Worm (Caenorhabditis elegans) whole organism, early embryonic: ENCODE data around the gene K08F4.5.

ENCODE experiments used
- B0310.2 ChIP-seq: sonication (generic microtip); optimal IDR thresholded peaks from 2 replicates; lab custom pipeline; 2016; ENCODE audit warnings: mild to moderate bottlenecking, missing genetic modification characterization, missing compliant biosample characterization
- F13C5.2 ChIP-seq: sonication (generic microtip); optimal IDR thresholded peaks from 2 replicates; lab custom pipeline; 2017; ENCODE audit warnings: mild to moderate bottlenecking, missing genetic modification characterization, inconsistent platforms, missing compliant biosample characterization
- aly-1 ChIP-seq: sonication (generic microtip); optimal IDR thresholded peaks from 2 replicates; lab custom pipeline; 2016; ENCODE audit warnings: missing genetic modification characterization, missing compliant biosample characterization
- ama-1 ChIP-seq: fragments of 150-350 bp; optimal IDR thresholded peaks from 2 replicates; lab custom pipeline; 2014
- ceh-13 ChIP-seq: fragments of 200-800 bp; sonication (Bioruptor generic); optimal IDR thresholded peaks from 2 replicates; lab custom pipeline; 2018; ENCODE audit warnings: mild to moderate bottlenecking, missing genetic modification characterization, missing compliant biosample characterization
- ceh-36 ChIP-seq: sonication (generic microtip); optimal IDR thresholded peaks from 2 replicates; lab custom pipeline; 2016; ENCODE audit warnings: missing genetic modification characterization, inconsistent platforms, missing compliant biosample characterization
- ets-7 ChIP-seq: sonication (generic microtip); optimal IDR thresholded peaks from 2 replicates; lab custom pipeline; 2016; ENCODE audit warnings: missing genotype, missing genetic modification characterization, missing compliant biosample characterization
- flt-1 ChIP-seq: fragments of 200-800 bp; sonication (Bioruptor generic); IDR thresholded peaks from 2 replicates; pipeline ENCODE4 v1.3.6; 2022; ENCODE audit warnings: missing genetic modification characterization, missing compliant biosample characterization
- hmbx-1 ChIP-seq: sonication (generic microtip); optimal IDR thresholded peaks from 2 replicates; lab custom pipeline; 2016; ENCODE audit warnings: mild to moderate bottlenecking, missing genetic modification characterization, missing compliant biosample characterization
- hmg-4 ChIP-seq: fragments of 200-800 bp; sonication (Bioruptor generic); optimal IDR thresholded peaks from 2 replicates; lab custom pipeline; 2018; ENCODE audit warnings: mild to moderate bottlenecking, missing genetic modification characterization, missing compliant biosample characterization
- hnd-1 ChIP-seq: sonication (generic microtip); optimal IDR thresholded peaks from 2 replicates; lab custom pipeline; 2016; ENCODE audit warnings: missing genetic modification characterization, missing compliant biosample characterization
- pes-1 ChIP-seq: fragments of 200-800 bp; sonication (Bioruptor generic); IDR thresholded peaks from 2 replicates; pipeline ENCODE4 v1.3.6; 2022; ENCODE audit warnings: missing genetic modification reagents, missing genetic modification characterization, missing compliant biosample characterization
- scrt-1 ChIP-seq: fragments of 200-800 bp; sonication (Bioruptor generic); IDR thresholded peaks from 2 replicates; pipeline ENCODE4 v1.3.6; 2022; ENCODE audit warnings: missing genetic modification characterization, missing compliant biosample characterization
- sea-1 ChIP-seq: fragments of 200-800 bp; sonication (Bioruptor generic); conservative IDR thresholded peaks from 2 replicates; pipeline ENCODE4 v1.3.6; 2022; ENCODE audit warnings: missing genetic modification characterization, missing compliant biosample characterization
- tbx-11 ChIP-seq: fragments of 200-800 bp; sonication (Bioruptor generic); IDR thresholded peaks from 2 replicates; pipeline ENCODE4 v1.3.6; 2022; ENCODE audit warnings: missing genetic modification characterization, missing compliant biosample characterization
- tbx-37 ChIP-seq: fragments of 200-800 bp; sonication (Bioruptor generic); conservative IDR thresholded peaks from 2 replicates; pipeline ENCODE4 v1.3.6; 2022; ENCODE audit warnings: missing genetic modification reagents, missing genetic modification characterization, missing compliant biosample characterization
- tra-4 ChIP-seq: sonication (generic microtip); optimal IDR thresholded peaks from 2 replicates; lab custom pipeline; 2017; ENCODE audit warnings: missing genetic modification characterization, missing compliant biosample characterization

The K08F4.5 gene

DNA sequence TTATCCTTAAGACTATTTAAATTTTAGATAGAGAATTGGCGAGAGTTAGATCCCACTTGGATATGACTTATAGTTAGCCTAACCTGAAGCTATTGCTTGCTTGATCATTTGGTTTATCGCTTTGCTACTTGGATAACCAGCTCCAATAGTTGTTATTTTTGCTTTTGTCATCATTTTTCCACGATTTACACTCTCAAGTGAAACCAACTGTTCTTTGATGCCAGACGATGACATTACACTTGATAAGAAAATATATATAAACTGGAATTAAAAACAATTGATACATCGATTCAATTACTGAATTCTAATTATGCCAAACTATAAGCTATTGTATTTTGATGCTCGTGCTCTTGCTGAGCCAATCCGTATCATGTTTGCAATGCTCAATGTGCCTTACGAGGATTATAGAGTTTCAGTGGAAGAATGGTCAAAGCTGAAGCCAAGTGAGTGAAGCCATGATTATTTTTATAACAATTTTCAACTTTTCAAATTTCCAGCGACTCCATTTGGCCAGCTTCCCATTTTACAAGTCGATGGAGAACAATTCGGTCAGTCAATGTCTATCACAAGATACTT, 6.3 kb upstream of the K08F4.5 start, which contains the start of the genes gst-2, gst-4 and dhs-12:
gst-2 (minus strand) TSS at position 132 of the 576 bp plus-strand sequence.
gst-4 (plus strand) TSS at position 296 of the 576 bp plus-strand sequence.
dhs-12 (plus strand) TSS at position 526 of the 576 bp plus-strand sequence.
- no peak for TF ChIP-seq tbx-11 (GFP tag; lab: Robert Waterston, UW)
- TF ChIP-seq tra-4 (tag; lab: Kevin White, UChicago): no peak
- no peak for TF ChIP-seq ama-1
- TF ChIP-seq B0310.2: no peak
- no peak for TF ChIP-seq ets-7 (tag; lab: Kevin White, UChicago)

DNA sequence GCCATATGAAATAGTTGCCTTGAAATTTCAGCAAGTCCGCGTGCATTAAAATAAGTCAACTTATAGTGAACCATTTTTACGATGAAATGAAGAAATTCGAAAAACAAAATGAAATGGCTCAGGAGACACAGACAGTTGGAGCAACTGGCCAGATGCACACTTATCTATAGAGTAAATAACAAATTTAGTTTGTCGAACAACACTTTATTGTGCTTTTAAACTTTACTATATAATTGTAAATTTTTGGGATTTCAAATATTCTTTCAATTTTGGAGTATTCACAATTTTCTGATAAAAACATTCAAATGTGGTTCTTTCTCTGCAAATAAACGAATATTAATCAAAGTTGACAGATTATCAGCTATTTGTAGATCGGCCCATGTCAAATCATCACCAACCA, 4.4 kb upstream of the K08F4.5 start, which contains the start of gene gst-3:
gst-3 (minus strand) TSS at position 101 of the 400 bp plus-strand sequence.
- TF ChIP-seq sea-1 (GFP tag; lab: Robert Waterston, UW): no peak
- no peak for TF ChIP-seq ama-1
- no peak for TF ChIP-seq ceh-36 (tag; lab: Kevin White, UChicago)
- TF ChIP-seq aly-1 (tag; lab: Kevin White, UChicago): no peak
- no peak for TF ChIP-seq hnd-1 (tag; lab: Kevin White, UChicago)
- no peak for TF ChIP-seq flt-1 (GFP tag; lab: Robert Waterston, UW)
- TF ChIP-seq ceh-13 (GFP tag; lab: Kevin White, UChicago): no peak
- TF ChIP-seq hmg-4 (GFP tag; lab: Kevin White, UChicago): no peak
- TF ChIP-seq tbx-11 (GFP tag; lab: Robert Waterston, UW): no peak
- TF ChIP-seq pes-1 (GFP tag; lab: Robert Waterston, UW): no peak
- TF ChIP-seq F13C5.2: no peak
- no peak for TF ChIP-seq tbx-37
- TF ChIP-seq ets-7 (tag; lab: Kevin White, UChicago): no peak
- TF ChIP-seq hmbx-1 (tag; lab: Kevin White, UChicago): no peak
- no peak for TF ChIP-seq scrt-1 (GFP tag; lab: Robert Waterston, UW)
- TF ChIP-seq B0310.2: no peak
- TF ChIP-seq tra-4 (tag; lab: Kevin White, UChicago): no peak

DNA sequence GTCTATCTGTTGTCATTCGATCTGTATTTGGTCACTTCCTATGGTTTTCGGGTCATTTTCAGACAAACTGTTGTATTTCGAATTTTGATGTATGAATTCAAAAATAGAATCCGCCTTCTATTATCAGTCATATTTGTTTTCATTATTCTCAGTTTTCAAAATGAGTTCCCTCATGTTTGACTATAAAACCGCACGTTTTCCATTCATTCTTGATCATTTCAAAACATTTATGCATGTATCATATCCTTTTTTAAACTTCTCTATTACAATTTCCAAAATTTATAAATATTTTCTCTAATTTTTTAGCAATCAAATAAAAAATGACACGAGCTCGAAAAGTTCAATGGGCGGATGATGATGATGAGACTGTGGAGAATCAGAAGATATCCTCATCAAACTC, 2.1 kb upstream of the K08F4.5 start, which contains the start of gene K08F4.12:
K08F4.12 (plus strand) TSS at position 301 of the 400 bp plus-strand sequence.
- TF ChIP-seq ceh-13 (GFP tag; lab: Kevin White, UChicago) (no peak), hnd-1 (tag; lab: Kevin White, UChicago) (no peak), hmg-4 (GFP tag; lab: Kevin White, UChicago) (no peak), sea-1 (GFP tag; lab: Robert Waterston, UW) (no peak), ceh-36 (tag; lab: Kevin White, UChicago) (no peak), aly-1 (tag; lab: Kevin White, UChicago) (no peak), tra-4 (tag; lab: Kevin White, UChicago) (no peak), flt-1 (GFP tag; lab: Robert Waterston, UW) (no peak), B0310.2 (no peak), tbx-37 (no peak), tbx-11 (GFP tag; lab: Robert Waterston, UW) (no peak), F13C5.2 (no peak), pes-1 (GFP tag; lab: Robert Waterston, UW) (no peak), scrt-1 (GFP tag; lab: Robert Waterston, UW) (no peak), hmbx-1 (tag; lab: Kevin White, UChicago) (no peak), ets-7 (tag; lab: Kevin White, UChicago) (no peak), ama-1 (no peak)

DNA sequence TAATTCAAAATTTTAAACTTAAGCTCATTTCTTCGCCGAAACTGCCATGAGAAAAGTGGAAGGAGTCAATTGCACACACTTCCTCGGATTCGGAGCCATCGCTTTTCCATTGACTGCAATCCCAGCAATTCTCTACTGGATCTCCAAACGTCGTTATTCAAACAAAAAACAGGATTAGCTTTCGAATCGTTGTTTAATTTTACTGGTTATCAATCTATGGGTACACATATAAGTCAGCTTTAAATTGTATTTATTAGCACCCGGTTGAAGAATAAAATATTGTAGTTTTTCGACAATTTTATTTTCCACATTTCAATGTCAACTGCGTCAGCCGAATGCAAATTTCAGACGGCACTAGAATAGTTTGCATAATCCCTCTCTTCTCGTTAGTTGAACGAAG, 5.8 kb downstream of the K08F4.5 start, which contains the start of gene glt-3:
glt-3 (plus strand) TSS at position 301 of the 400 bp plus-strand sequence.
- TF ChIP-seq scrt-1 (GFP tag; lab: Robert Waterston, UW): no peak
- no peak for TF ChIP-seq ceh-36 (tag; lab: Kevin White, UChicago)
- no peak for TF ChIP-seq flt-1 (GFP tag; lab: Robert Waterston, UW)
- no peak for TF ChIP-seq tbx-11 (GFP tag; lab: Robert Waterston, UW)
- TF ChIP-seq tbx-37: no peak
- TF ChIP-seq ama-1: no peak
- TF ChIP-seq tra-4 (tag; lab: Kevin White, UChicago): no peak
- TF ChIP-seq hnd-1 (tag; lab: Kevin White, UChicago): no peak
- no peak for TF ChIP-seq aly-1 (tag; lab: Kevin White, UChicago)
- no peak for TF ChIP-seq pes-1 (GFP tag; lab: Robert Waterston, UW)
- no peak for TF ChIP-seq B0310.2
- TF ChIP-seq ets-7 (tag; lab: Kevin White, UChicago): no peak
- TF ChIP-seq ceh-13 (GFP tag; lab: Kevin White, UChicago): no peak
- no peak for TF ChIP-seq sea-1 (GFP tag; lab: Robert Waterston, UW)
- TF ChIP-seq F13C5.2: no peak
- no peak for TF ChIP-seq hmbx-1 (tag; lab: Kevin White, UChicago)
- TF ChIP-seq hmg-4 (GFP tag; lab: Kevin White, UChicago): no peak

DNA sequence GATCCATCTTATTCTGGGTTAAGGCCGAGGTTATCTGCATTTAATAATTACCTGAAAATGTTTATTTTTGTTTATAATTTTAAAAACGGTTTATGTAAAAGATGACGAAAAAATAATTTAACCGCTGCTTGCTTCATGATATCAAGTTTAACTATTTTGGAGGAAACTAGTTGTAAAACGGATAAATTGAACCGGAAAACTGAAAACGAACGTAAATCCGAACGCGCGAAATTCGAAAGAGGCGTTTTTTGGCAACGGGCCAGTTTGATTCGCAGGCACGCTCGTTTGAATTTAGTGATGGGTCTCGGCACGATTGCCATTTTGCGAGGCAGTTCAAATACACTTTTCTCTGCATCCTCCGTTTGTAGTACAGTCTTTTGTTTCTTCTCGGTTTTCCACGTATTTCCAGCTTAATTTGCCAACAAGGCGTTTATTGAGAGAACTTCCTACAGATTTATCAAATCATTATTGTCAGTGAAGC, 6.8 kb downstream of the K08F4.5 start, which contains the start of the genes gtbp-1 and K08F4.3:
gtbp-1 (minus strand) TSS at position 51 of the 481 bp plus-strand sequence.
K08F4.3 (plus strand) TSS at position 352 of the 481 bp plus-strand sequence.
- TF ChIP-seq B0310.2 (no peak), F13C5.2 (no peak), ets-7 (tag; lab: Kevin White, UChicago) (no peak), pes-1 (GFP tag; lab: Robert Waterston, UW) (no peak), tbx-11 (GFP tag; lab: Robert Waterston, UW) (no peak), sea-1 (GFP tag; lab: Robert Waterston, UW) (no peak), hmg-4 (GFP tag; lab: Kevin White, UChicago) (no peak), tra-4 (tag; lab: Kevin White, UChicago) (no peak), ceh-36 (tag; lab: Kevin White, UChicago) (no peak), tbx-37 (no peak), scrt-1 (GFP tag; lab: Robert Waterston, UW) (no peak)

DNA sequence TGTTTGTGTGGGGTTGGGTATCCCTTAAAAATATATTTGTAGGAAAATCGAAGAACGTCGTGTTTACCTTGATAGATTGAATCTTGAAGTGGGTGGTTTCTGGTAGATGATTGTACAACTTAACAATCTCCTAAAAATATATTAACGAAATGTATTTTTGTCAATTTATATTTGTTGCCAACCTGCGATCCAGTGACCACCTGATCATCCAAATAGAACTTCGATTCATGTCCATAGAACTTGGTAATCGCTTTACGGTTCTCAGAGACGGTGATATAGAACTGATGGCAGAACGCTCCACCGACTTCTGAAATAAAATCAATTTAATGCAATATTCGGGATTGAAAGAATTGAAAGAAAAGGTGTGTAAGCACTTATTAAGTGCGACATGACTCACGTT, 7.3 kb downstream of the K08F4.5 start:
- TF ChIP-seq tbx-37: no peak
- TF ChIP-seq aly-1 (tag; lab: Kevin White, UChicago): no peak
- TF ChIP-seq hnd-1 (tag; lab: Kevin White, UChicago): no peak
- no peak for TF ChIP-seq flt-1 (GFP tag; lab: Robert Waterston, UW)
- TF ChIP-seq ceh-13 (GFP tag; lab: Kevin White, UChicago): no peak
